Fruit fly (Drosophila melanogaster) whole organism, embryonic: ENCODE data around the gene CG43998.

Source experiments
- Abd-B ChIP-seq: fragments of 200-800 bp; sonication (Bioruptor generic); optimal IDR thresholded peaks from 2 replicates; lab custom pipeline; 2018; ENCODE audit warnings: missing biosample characterization, mild to moderate bottlenecking, missing genetic modification characterization, moderate library complexity
- Atf6 ChIP-seq: fragments of 200-800 bp; sonication (Bioruptor generic); IDR thresholded peaks from 2 replicates; pipeline ENCODE4 v1.3.6; 2022; ENCODE audit warnings: missing biosample characterization, missing genetic modification characterization
- CG11085 ChIP-seq: fragments of 200-800 bp; sonication (Bioruptor generic); IDR thresholded peaks from 2 replicates; pipeline ENCODE4 v1.3.6; 2022; ENCODE audit warnings: missing biosample characterization, missing genetic modification characterization
- CG12155 ChIP-seq: fragments of 200-800 bp; sonication (Bioruptor generic); optimal IDR thresholded peaks from 3 replicates; lab custom pipeline; 2016; ENCODE audit warnings: missing biosample characterization, missing genetic modification characterization
- CG14965 ChIP-seq: fragments of 200-800 bp; sonication (Bioruptor generic); optimal IDR thresholded peaks from 2 replicates; lab custom pipeline; 2016; ENCODE audit warnings: missing biosample characterization, missing genetic modification characterization, borderline replicate concordance
- CG15479 ChIP-seq: fragments of 200-800 bp; sonication (Bioruptor generic); optimal IDR thresholded peaks from 3 replicates; lab custom pipeline; 2019; ENCODE audit warnings: missing biosample characterization, mild to moderate bottlenecking, missing genetic modification characterization, moderate library complexity
- CG15514 ChIP-seq: fragments of 200-800 bp; sonication (Bioruptor generic); optimal IDR thresholded peaks from 3 replicates; lab custom pipeline; 2017; ENCODE audit warnings: missing biosample characterization, missing genetic modification characterization, mild to moderate bottlenecking, moderate library complexity, missing genetic modification reagents
- CG16813 ChIP-seq: fragments of 200-800 bp; sonication (Bioruptor generic); IDR thresholded peaks from 3 replicates; pipeline ENCODE4 v1.3.6; 2022; ENCODE audit warnings: missing biosample characterization, missing genetic modification characterization; ENCODE audit not compliant: partially characterized antibody
- CG17361 ChIP-seq: fragments of 200-800 bp; sonication (Bioruptor generic); IDR thresholded peaks from 3 replicates; pipeline ENCODE4 v1.3.6; 2022; ENCODE audit warnings: missing biosample characterization, missing genetic modification characterization
- CG2129 ChIP-seq: fragments of 200-800 bp; sonication (Bioruptor generic); IDR thresholded peaks from 2 replicates; pipeline ENCODE4 v1.3.6; 2022; ENCODE audit warnings: missing biosample characterization, missing genetic modification characterization; ENCODE audit not compliant: partially characterized antibody
- CG30403 ChIP-seq: fragments of 200-800 bp; sonication (Bioruptor generic); optimal IDR thresholded peaks from 3 replicates; lab custom pipeline; 2016; ENCODE audit warnings: missing biosample characterization, missing genetic modification characterization
- CG32532 ChIP-seq: fragments of 200-800 bp; sonication (Bioruptor generic); IDR thresholded peaks from 2 replicates; pipeline ENCODE4 v1.3.6; 2022; ENCODE audit warnings: missing biosample characterization, missing genetic modification characterization
- CG33557 ChIP-seq: fragments of 200-800 bp; sonication (Bioruptor generic); optimal IDR thresholded peaks from 2 replicates; lab custom pipeline; 2019; ENCODE audit warnings: missing biosample characterization, mild to moderate bottlenecking, missing genetic modification characterization, moderate library complexity
- CG3726 ChIP-seq: fragments of 200-800 bp; sonication (Bioruptor generic); IDR thresholded peaks from 3 replicates; pipeline ENCODE4, ENCODE4 v1.3.6; 2022; ENCODE audit warnings: missing biosample characterization, missing genetic modification characterization
- CG42726 ChIP-seq: fragments of 200-800 bp; sonication (Bioruptor generic); IDR thresholded peaks from 2 replicates; pipeline ENCODE4 v1.3.6; 2022; ENCODE audit warnings: missing biosample characterization, missing genetic modification characterization; ENCODE audit not compliant: partially characterized antibody
- CG6854 ChIP-seq: fragments of 200-800 bp; sonication (Bioruptor generic); optimal IDR thresholded peaks from 3 replicates; lab custom pipeline; 2017; ENCODE audit warnings: missing biosample characterization, mild to moderate bottlenecking, missing genetic modification characterization
- CG7839 ChIP-seq: fragments of 200-800 bp; sonication (Bioruptor generic); optimal IDR thresholded peaks from 3 replicates; lab custom pipeline; 2018; ENCODE audit warnings: missing biosample characterization, mild to moderate bottlenecking, missing genetic modification characterization, moderate library complexity
- CG7987 ChIP-seq: fragments of 200-800 bp; sonication (Bioruptor generic); optimal IDR thresholded peaks from 2 replicates; lab custom pipeline; 2018; ENCODE audit warnings: missing biosample characterization, mild to moderate bottlenecking, missing genetic modification characterization, moderate library complexity
- CG9876 ChIP-seq: fragments of 200-800 bp; sonication (Bioruptor generic); optimal IDR thresholded peaks from 2 replicates; lab custom pipeline; 2016; ENCODE audit warnings: missing biosample characterization, missing genetic modification characterization
- Camta ChIP-seq: fragments of 200-800 bp; sonication (Bioruptor generic); optimal IDR thresholded peaks from 2 replicates; lab custom pipeline; 2016; ENCODE audit warnings: missing biosample characterization, missing genetic modification characterization
- Drgx ChIP-seq: fragments of 200-800 bp; sonication (Bioruptor generic); IDR thresholded peaks from 2 replicates; pipeline ENCODE4 v1.3.6; 2022; ENCODE audit warnings: missing biosample characterization, missing genetic modification characterization
- ERR ChIP-seq: fragments of 200-800 bp; sonication (Bioruptor generic); optimal IDR thresholded peaks from 2 replicates; lab custom pipeline; 2016; ENCODE audit warnings: missing biosample characterization, missing genetic modification characterization
- Elba2 ChIP-seq: fragments of 200-800 bp; sonication (Bioruptor generic); optimal IDR thresholded peaks from 3 replicates; lab custom pipeline; 2016; ENCODE audit warnings: missing biosample characterization, missing genetic modification characterization
- Hand ChIP-seq: fragments of 200-800 bp; sonication (Bioruptor generic); optimal IDR thresholded peaks from 2 replicates; lab custom pipeline; 2017; ENCODE audit warnings: mild to moderate bottlenecking, missing biosample characterization, missing genetic modification reagents, missing genetic modification characterization
- HmgD ChIP-seq: fragments of 200-800 bp; sonication (Bioruptor generic); optimal IDR thresholded peaks from 3 replicates; lab custom pipeline; 2016; ENCODE audit warnings: missing biosample characterization, missing genetic modification characterization
- Hmx ChIP-seq: fragments of 200-800 bp; sonication (Bioruptor generic); optimal IDR thresholded peaks from 2 replicates; lab custom pipeline; 2016; ENCODE audit warnings: missing biosample characterization, missing genetic modification characterization
- MESR4 ChIP-seq: fragments of 200-800 bp; sonication (Bioruptor generic); optimal IDR thresholded peaks from 2 replicates; lab custom pipeline; 2018; ENCODE audit warnings: missing biosample characterization, mild to moderate bottlenecking, missing genetic modification characterization, moderate library complexity
- MTF-1 ChIP-seq: fragments of 200-800 bp; sonication (Bioruptor generic); optimal IDR thresholded peaks from 2 replicates; lab custom pipeline; 2018; ENCODE audit warnings: missing biosample characterization, mild to moderate bottlenecking, missing genetic modification characterization, borderline replicate concordance
- Mrtf ChIP-seq: fragments of 200-800 bp; sonication (Bioruptor generic); IDR thresholded peaks from 3 replicates; pipeline ENCODE4 v1.3.6; 2022; ENCODE audit warnings: missing biosample characterization, missing genetic modification characterization
- NK7.1 ChIP-seq: fragments of 200-800 bp; sonication (Bioruptor generic); optimal IDR thresholded peaks from 3 replicates; lab custom pipeline; 2016; ENCODE audit warnings: missing biosample characterization, missing genetic modification characterization
- Oaz ChIP-seq: fragments of 200-800 bp; sonication (Bioruptor generic); IDR thresholded peaks from 2 replicates; pipeline ENCODE4 v1.3.6; 2022; ENCODE audit warnings: missing biosample characterization, missing genetic modification characterization
- Opbp ChIP-seq: fragments of 200-800 bp; sonication (Bioruptor generic); IDR thresholded peaks from 3 replicates; pipeline ENCODE4 v1.3.6; 2022; ENCODE audit warnings: missing biosample characterization, missing genetic modification characterization; ENCODE audit not compliant: partially characterized antibody
- Side ChIP-seq: fragments of 200-800 bp; sonication (Bioruptor generic); optimal IDR thresholded peaks from 2 replicates; lab custom pipeline; 2016; ENCODE audit warnings: missing biosample characterization, missing genetic modification characterization
- Usf ChIP-seq: fragments of 200-800 bp; sonication (Bioruptor generic); optimal IDR thresholded peaks from 2 replicates; lab custom pipeline; 2017; ENCODE audit warnings: missing genotype, missing biosample characterization, missing genetic modification characterization
- amos ChIP-seq: fragments of 200-800 bp; sonication (Bioruptor generic); IDR thresholded peaks from 2 replicates; pipeline ENCODE4 v1.3.6; 2022; ENCODE audit warnings: missing biosample characterization, missing genetic modification characterization; ENCODE audit not compliant: partially characterized antibody
- ara ChIP-seq: fragments of 200-800 bp; sonication (Bioruptor generic); IDR thresholded peaks from 2 replicates; pipeline ENCODE4 v1.3.6; 2022; ENCODE audit warnings: missing biosample characterization, missing genetic modification characterization
- az2 ChIP-seq: fragments of 200-800 bp; sonication (Bioruptor generic); optimal IDR thresholded peaks from 3 replicates; lab custom pipeline; 2016; ENCODE audit warnings: missing biosample characterization, missing genetic modification characterization
- btn ChIP-seq: fragments of 200-800 bp; sonication (Bioruptor generic); optimal IDR thresholded peaks from 2 replicates; lab custom pipeline; 2016; ENCODE audit warnings: missing biosample characterization, missing genetic modification characterization
- chm ChIP-seq: fragments of 200-800 bp; sonication (Bioruptor generic); IDR thresholded peaks from 2 replicates; pipeline ENCODE4 v1.3.6; 2022; ENCODE audit warnings: missing biosample characterization, missing genetic modification characterization
- en ChIP-seq: fragments of 200-800 bp; sonication (Bioruptor generic); optimal IDR thresholded peaks from 2 replicates; lab custom pipeline; 2016; ENCODE audit warnings: missing biosample characterization, missing genetic modification characterization
- fd64A ChIP-seq: fragments of 200-800 bp; sonication (Bioruptor generic); optimal IDR thresholded peaks from 3 replicates; lab custom pipeline; 2018; ENCODE audit warnings: missing biosample characterization, mild to moderate bottlenecking, missing genetic modification characterization
- ftz-f1 ChIP-seq: fragments of 200-800 bp; sonication (Bioruptor generic); optimal IDR thresholded peaks from 2 replicates; lab custom pipeline; 2016; ENCODE audit warnings: missing biosample characterization, missing genetic modification characterization
- grn ChIP-seq: fragments of 200-800 bp; sonication (Bioruptor generic); optimal IDR thresholded peaks from 3 replicates; lab custom pipeline; 2017; ENCODE audit warnings: missing biosample characterization, missing genetic modification characterization
- hbn ChIP-seq: fragments of 200-800 bp; sonication (Bioruptor generic); IDR thresholded peaks from 2 replicates; pipeline ENCODE4 v1.3.6; 2022; ENCODE audit warnings: missing biosample characterization, missing genetic modification characterization; ENCODE audit not compliant: partially characterized antibody
- otp ChIP-seq: fragments of 200-800 bp; sonication (Bioruptor generic); IDR thresholded peaks from 3 replicates; pipeline ENCODE4, ENCODE4 v1.3.6; 2022; ENCODE audit warnings: missing biosample characterization, missing genetic modification characterization
- schlank ChIP-seq: fragments of 200-800 bp; sonication (Bioruptor generic); optimal IDR thresholded peaks from 2 replicates; lab custom pipeline; 2018; ENCODE audit warnings: missing biosample characterization, mild to moderate bottlenecking, missing genetic modification characterization
- sim ChIP-seq: fragments of 200-800 bp; sonication (Bioruptor generic); IDR thresholded peaks from 2 replicates; pipeline ENCODE4 v1.3.6; 2022; ENCODE audit warnings: missing biosample characterization, missing genetic modification characterization
- slou ChIP-seq: fragments of 200-800 bp; sonication (Bioruptor generic); optimal IDR thresholded peaks from 3 replicates; lab custom pipeline; 2016; ENCODE audit warnings: missing biosample characterization, missing genetic modification characterization
- tll ChIP-seq, 2 experiments: fragments of 200-800 bp in 1 of 2; fragments of >200 bp in 1 of 2; sonication (Bioruptor generic) in 1 of 2; optimal IDR thresholded peaks; 2 replicates each; lab custom pipeline; 2017 to 2019; ENCODE audit warnings: missing biosample characterization in 2 of 2, missing genetic modification characterization in 2 of 2, mild to moderate bottlenecking in 1 of 2, moderate library complexity in 1 of 2
- trh ChIP-seq: fragments of 200-800 bp; sonication (Bioruptor generic); optimal IDR thresholded peaks from 2 replicates; lab custom pipeline; 2016; ENCODE audit warnings: missing biosample characterization, missing genetic modification characterization
- twi ChIP-seq: fragments of 200-800 bp; optimal IDR thresholded peaks from 2 replicates; lab custom pipeline; 2019; ENCODE audit warnings: missing biosample characterization, mild to moderate bottlenecking, missing genetic modification characterization, moderate library complexity

The CG43998 gene

DNA sequence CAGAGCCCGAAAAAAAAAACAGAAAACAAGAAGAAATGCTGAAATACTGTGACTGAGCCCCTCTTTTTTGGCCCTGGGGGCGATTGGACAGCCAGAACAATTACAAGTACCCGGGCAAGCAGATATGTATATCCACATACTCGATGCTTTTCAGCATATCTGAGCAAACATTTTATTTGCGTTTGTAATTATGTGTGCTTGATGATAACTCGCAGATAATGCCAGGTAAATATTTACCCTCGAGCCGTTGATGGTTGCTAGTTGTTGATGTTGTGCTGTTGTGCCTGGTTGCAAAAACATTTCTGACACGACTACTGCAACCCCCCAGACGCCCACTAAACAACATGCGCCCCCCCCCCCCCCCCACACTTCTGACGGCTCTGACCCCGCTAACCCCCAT lies 9.4 kb downstream of the CG43998 start (continued):
- no peak for TF ChIP-seq CG11085 (GFP tag; lab: Robert Waterston, UW)
- no peak for TF ChIP-seq Side (GFP tag; lab: Kevin White, UChicago)
- TF ChIP-seq slou (GFP tag; lab: Kevin White, UChicago) = no peak
- no peak for TF ChIP-seq sim (GFP tag; lab: Robert Waterston, UW)
- TF ChIP-seq Atf6 (GFP tag; lab: Robert Waterston, UW) = peak; percentile 39; the same call in 1 of the 2 replicates
- no peak for TF ChIP-seq Drgx
- no peak for TF ChIP-seq CG14965
- TF ChIP-seq grn = peak; percentile 6
- TF ChIP-seq CG2129 (GFP tag; lab: Robert Waterston, UW) = no peak
- no peak for TF ChIP-seq Elba2 (GFP tag; lab: Kevin White, UChicago)
- TF ChIP-seq CG16813 (GFP tag; lab: Robert Waterston, UW) = no peak
- TF ChIP-seq HmgD (GFP tag; lab: Kevin White, UChicago) = no peak
- TF ChIP-seq CG6854 (GFP tag; lab: Kevin White, UChicago) = peak; percentile 40
- TF ChIP-seq CG15479 (GFP tag; lab: Kevin White, UChicago) = no peak
- no peak for TF ChIP-seq NK7.1
- no peak for TF ChIP-seq CG9876
- 0 out of 2 replicates have a peak, but pooled peaks have one; percentile 35 for TF ChIP-seq chm (GFP tag; lab: Robert Waterston, UW)
- TF ChIP-seq MESR4 (GFP tag; lab: Kevin White, UChicago) = no peak
- TF ChIP-seq Opbp = no peak
- TF ChIP-seq ara = no peak
- TF ChIP-seq Abd-B = no peak
- TF ChIP-seq ERR (GFP tag; lab: Kevin White, UChicago) = no peak
- TF ChIP-seq Hand (GFP tag; lab: Kevin White, UChicago) = no peak
- TF ChIP-seq MTF-1 (GFP tag; lab: Kevin White, UChicago) = peak; percentile 70
- no peak for TF ChIP-seq CG3726 (GFP tag; lab: Robert Waterston, UW)
- TF ChIP-seq amos (GFP tag; lab: Robert Waterston, UW) = no peak
- TF ChIP-seq CG17361 (GFP tag; lab: Robert Waterston, UW) = 0 out of 3 replicates have a peak, but pooled peaks have one; percentile 16
- no peak for TF ChIP-seq CG32532 (GFP tag; lab: Robert Waterston, UW)
- no peak for TF ChIP-seq CG12155
- TF ChIP-seq twi = no peak
- TF ChIP-seq fd64A (GFP tag; lab: Kevin White, UChicago) = peak; percentile 68
- no peak for TF ChIP-seq Mrtf (GFP tag; lab: Robert Waterston, UW)
- TF ChIP-seq otp (GFP tag; lab: Robert Waterston, UW) = peak; percentile 64; the same call in 2 of the 3 replicates
- TF ChIP-seq Camta (GFP tag; lab: Kevin White, UChicago) = no peak
- TF ChIP-seq CG42726 (GFP tag; lab: Robert Waterston, UW) = no peak
- TF ChIP-seq CG15514 (GFP tag; lab: Kevin White, UChicago) = peak; percentile 66
- TF ChIP-seq CG33557 (GFP tag; lab: Kevin White, UChicago) = no peak
- peak; percentile 80 for TF ChIP-seq CG7987
- no peak for TF ChIP-seq CG30403 (GFP tag; lab: Kevin White, UChicago)
- peak; percentile 20 for TF ChIP-seq CG7839 (tag; lab: Kevin White, UChicago)
- no peak for TF ChIP-seq Usf (GFP tag; lab: Kevin White, UChicago)
- TF ChIP-seq Hmx (GFP tag; lab: Kevin White, UChicago) = no peak
- TF ChIP-seq ftz-f1 (GFP tag; lab: Kevin White, UChicago) = no peak
- no peak for TF ChIP-seq tll (GFP tag; optimal IDR thresholded peaks at IDR 0.05; lab: Kevin White, UChicago)
- TF ChIP-seq hbn = no peak
- peak; percentile 26; the same call in 1 of the 2 replicates for TF ChIP-seq Oaz (GFP tag; lab: Robert Waterston, UW)
- peak; percentile 69 for TF ChIP-seq schlank (tag; lab: Kevin White, UChicago)
- TF ChIP-seq btn = no peak
- TF ChIP-seq az2 (GFP tag; lab: Kevin White, UChicago) = no peak
- TF ChIP-seq trh (GFP tag; lab: Kevin White, UChicago) = no peak
- no peak for TF ChIP-seq en
